Worm (Caenorhabditis elegans) whole organism, mixed stage, embryonic: ENCODE measurements around the gene twk-44.

Experiments
- blmp-1 ChIP-seq: fragments of 150-350 bp; optimal IDR thresholded peaks from 2 replicates; lab custom pipeline; 2014; ENCODE audit warnings: missing biosample characterization, missing genetic modification characterization
- nhr-12 ChIP-seq: fragments of 150-350 bp; optimal IDR thresholded peaks from 2 replicates; lab custom pipeline; 2014; ENCODE audit warnings: missing biosample characterization, missing genetic modification characterization
- nhr-237 ChIP-seq: fragments of 150-350 bp; optimal IDR thresholded peaks from 2 replicates; lab custom pipeline; 2014; ENCODE audit warnings: missing biosample characterization, missing genetic modification characterization
- unc-39 ChIP-seq: fragments of 150-350 bp; optimal IDR thresholded peaks from 2 replicates; lab custom pipeline; 2014; ENCODE audit warnings: missing biosample characterization, missing genetic modification characterization

DNA sequence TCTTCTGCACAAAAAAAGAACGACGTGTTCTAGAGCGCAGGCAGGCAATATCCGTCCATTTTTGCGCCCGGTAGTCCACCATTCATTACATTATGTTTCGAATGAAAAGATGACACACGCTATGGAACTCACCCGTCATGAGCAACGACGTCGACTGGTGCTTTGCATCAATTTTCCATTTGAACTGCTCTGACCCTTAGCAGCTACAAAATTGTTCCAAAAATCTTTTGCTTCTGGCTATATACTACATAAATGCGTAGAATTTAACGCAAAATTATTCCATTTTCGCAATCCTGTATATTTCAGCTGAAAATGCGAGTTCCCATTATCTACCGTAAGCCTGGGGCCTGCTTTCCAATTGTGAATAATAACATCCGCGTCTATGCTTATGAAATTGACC, 31.4 kb upstream of the twk-44 start, which contains the start of gene T04F8.3:
- no peak for TF ChIP-seq unc-39 (tag; lab: Kevin White, UChicago)
- TF ChIP-seq blmp-1 (tag; lab: Kevin White, UChicago) = no peak
- TF ChIP-seq nhr-12 (tag; lab: Kevin White, UChicago) = no peak
- no peak for TF ChIP-seq nhr-237
